Worm (Caenorhabditis elegans) whole organism, L4 larva: ENCODE results near the gene rbm-7.
A peak's percentile ranks its signal among the peaks of the same experiment; 100 is the strongest.

Experiments
- F26F4.8 ChIP-seq: fragments of 200-800 bp; sonication (Bioruptor generic); conservative IDR thresholded peaks from 2 replicates; pipeline ENCODE4 v1.3.6; 2022; ENCODE audit warnings: missing genetic modification characterization, missing compliant biosample characterization
- F37D6.2 ChIP-seq: sonication (generic microtip); optimal IDR thresholded peaks from 2 replicates; lab custom pipeline; 2016; ENCODE audit warnings: mild to moderate bottlenecking, missing genetic modification characterization, missing compliant biosample characterization
- R02D3.7 ChIP-seq: fragments of 150-350 bp; sonication (generic microtip); optimal IDR thresholded peaks from 3 replicates; lab custom pipeline; 2014; ENCODE audit warnings: missing biosample characterization, missing genetic modification characterization
- Y5F2A.4 ChIP-seq: fragments of 200-800 bp; sonication (Bioruptor generic); optimal IDR thresholded peaks from 2 replicates; lab custom pipeline; 2018; ENCODE audit warnings: mild to moderate bottlenecking, missing genetic modification characterization, missing compliant biosample characterization
- ZK337.2 ChIP-seq: fragments of 200-800 bp; sonication (Bioruptor generic); IDR thresholded peaks from 2 replicates; pipeline ENCODE4 v1.3.6; 2022; ENCODE audit warnings: missing genetic modification reagents, missing genetic modification characterization, missing compliant biosample characterization
- aha-1 ChIP-seq: fragments of 150-350 bp; peaks from one replicate; lab custom pipeline; 2014; ENCODE audit warnings: missing biosample characterization, missing genetic modification characterization
- ama-1 ChIP-seq: fragments of 150-350 bp; optimal IDR thresholded peaks from 2 replicates; lab custom pipeline; 2014; ENCODE audit warnings: inconsistent platforms, mixed read lengths
- attf-4 ChIP-seq: sonication (generic microtip); optimal IDR thresholded peaks from 3 replicates; lab custom pipeline; 2017; ENCODE audit warnings: missing biosample characterization, missing genetic modification characterization
- ceh-20 ChIP-seq: fragments of 200-800 bp; sonication (Bioruptor generic); IDR thresholded peaks from 2 replicates; pipeline ENCODE4 v1.3.6; 2022; ENCODE audit warnings: missing genetic modification reagents, missing genetic modification characterization, missing compliant biosample characterization
- ceh-62 ChIP-seq: sonication (generic microtip); optimal IDR thresholded peaks from 2 replicates; lab custom pipeline; 2017; ENCODE audit warnings: missing biosample characterization, missing genetic modification characterization
- ceh-82 ChIP-seq: sonication (generic microtip); optimal IDR thresholded peaks from 2 replicates; lab custom pipeline; 2017; ENCODE audit warnings: missing biosample characterization, missing genetic modification characterization
- daf-12 ChIP-seq: fragments of 150-350 bp; optimal IDR thresholded peaks from 2 replicates; lab custom pipeline; 2014; ENCODE audit warnings: missing biosample characterization, missing genetic modification reagents, missing genetic modification characterization
- daf-16 ChIP-seq, 3 experiments: sonication (generic microtip); optimal IDR thresholded peaks; 2 replicates each; lab custom pipeline; 2016 to 2017; ENCODE audit warnings: missing genetic modification characterization in 3 of 3, missing genetic modification reagents in 3 of 3, mild to moderate bottlenecking in 2 of 3, missing compliant biosample characterization in 2 of 3, missing biosample characterization in 1 of 3, moderate library complexity in 1 of 3
- daf-8 ChIP-seq: fragments of 200-800 bp; sonication (Bioruptor generic); IDR thresholded peaks from 2 replicates; pipeline ENCODE4 v1.3.6; 2022; ENCODE audit warnings: missing genetic modification characterization, missing compliant biosample characterization
- dmd-8 ChIP-seq: fragments of 200-800 bp; sonication (Bioruptor generic); IDR thresholded peaks from 2 replicates; pipeline ENCODE4 v1.3.6; 2022; ENCODE audit warnings: missing genetic modification characterization, missing compliant biosample characterization
- dmd-9 ChIP-seq: fragments of 200-800 bp; sonication (Bioruptor generic); IDR thresholded peaks from 2 replicates; pipeline ENCODE4 v1.3.6; 2022; ENCODE audit warnings: missing genetic modification reagents, missing genetic modification characterization, missing compliant biosample characterization
- dve-1 ChIP-seq: sonication (generic microtip); optimal IDR thresholded peaks from 2 replicates; lab custom pipeline; 2017; ENCODE audit warnings: antibody characterized with exemption, mild to moderate bottlenecking, missing genetic modification characterization, missing compliant biosample characterization; ENCODE audit not compliant: insufficient read depth
- gei-8 ChIP-seq: fragments of 200-800 bp; sonication (Bioruptor generic); optimal IDR thresholded peaks from 2 replicates; lab custom pipeline; 2018; ENCODE audit warnings: mild to moderate bottlenecking, missing genetic modification characterization, missing compliant biosample characterization
- hif-1 ChIP-seq, 2 experiments: sonication (generic microtip); optimal IDR thresholded peaks; 2 replicates each; lab custom pipeline; 2016 to 2017; ENCODE audit warnings: missing compliant biosample characterization in 2 of 2, missing genetic modification characterization in 2 of 2, missing genetic modification reagents in 2 of 2, missing genotype in 2 of 2, mild to moderate bottlenecking in 1 of 2
- hlh-11 ChIP-seq: fragments of 200-800 bp; sonication (Bioruptor generic); optimal IDR thresholded peaks from 2 replicates; lab custom pipeline; 2018; ENCODE audit warnings: mild to moderate bottlenecking, missing genetic modification characterization, missing compliant biosample characterization
- hlh-30 ChIP-seq: sonication (generic microtip); optimal IDR thresholded peaks from 2 replicates; lab custom pipeline; 2017; ENCODE audit warnings: antibody characterized with exemption, mild to moderate bottlenecking, missing genetic modification characterization, missing compliant biosample characterization; ENCODE audit not compliant: insufficient read depth
- hmg-1.1 ChIP-seq: fragments of 200-800 bp; sonication (Bioruptor generic); IDR thresholded peaks from 2 replicates; pipeline ENCODE4 v1.3.6; 2022; ENCODE audit warnings: missing genetic modification reagents, missing genetic modification characterization, missing compliant biosample characterization
- lin-13 ChIP-seq: fragments of 150-350 bp; optimal IDR thresholded peaks from 2 replicates; lab custom pipeline; 2014; ENCODE audit warnings: missing biosample characterization, missing genetic modification reagents, missing genetic modification characterization
- lin-15B ChIP-seq: fragments of 150-350 bp; sonication (generic microtip); optimal IDR thresholded peaks from 3 replicates; lab custom pipeline; 2014; ENCODE audit warnings: missing biosample characterization, missing genetic modification characterization
- lin-38 ChIP-seq: fragments of 200-800 bp; sonication (Bioruptor generic); IDR thresholded peaks from 2 replicates; pipeline ENCODE4 v1.3.6; 2022; ENCODE audit warnings: missing genetic modification reagents, missing genetic modification characterization, missing compliant biosample characterization
- lin-39 ChIP-seq: fragments of 150-350 bp; optimal IDR thresholded peaks from 2 replicates; lab custom pipeline; 2014; ENCODE audit warnings: missing biosample characterization, missing genetic modification reagents, missing genetic modification characterization
- madf-5 ChIP-seq, 2 experiments: fragments of 200-800 bp; sonication (Bioruptor generic); IDR thresholded peaks; 2 replicates each; pipeline ENCODE4 v1.3.6; 2022; ENCODE audit warnings: missing compliant biosample characterization in 2 of 2, missing genetic modification characterization in 2 of 2
- mdt-29 ChIP-seq: fragments of 200-800 bp; sonication (Bioruptor generic); IDR thresholded peaks from 2 replicates; pipeline ENCODE4 v1.3.6; 2022; ENCODE audit warnings: missing genetic modification reagents, missing genetic modification characterization, missing compliant biosample characterization
- mep-1 ChIP-seq: fragments of 150-350 bp; sonication (generic microtip); optimal IDR thresholded peaks from 3 replicates; lab custom pipeline; 2014; ENCODE audit warnings: missing biosample characterization, missing genetic modification characterization
- mxl-3 ChIP-seq: fragments of 200-800 bp; sonication (Bioruptor generic); optimal IDR thresholded peaks from 2 replicates; lab custom pipeline; 2018; ENCODE audit warnings: mild to moderate bottlenecking, missing genetic modification characterization, missing compliant biosample characterization
- nhr-10 ChIP-seq: fragments of 150-350 bp; optimal IDR thresholded peaks from 2 replicates; lab custom pipeline; 2014; ENCODE audit warnings: missing biosample characterization, missing genetic modification characterization
- nhr-102 ChIP-seq: sonication (generic microtip); optimal IDR thresholded peaks from 2 replicates; lab custom pipeline; 2016; ENCODE audit warnings: mild to moderate bottlenecking, missing genetic modification characterization, moderate library complexity, missing compliant biosample characterization
- nhr-111 ChIP-seq: fragments of 200-800 bp; sonication (Bioruptor generic); optimal IDR thresholded peaks from 2 replicates; lab custom pipeline; 2018; ENCODE audit warnings: mild to moderate bottlenecking, missing genetic modification characterization, missing compliant biosample characterization
- nhr-237 ChIP-seq: sonication (generic microtip); optimal IDR thresholded peaks from 2 replicates; lab custom pipeline; 2017; ENCODE audit warnings: missing biosample characterization, missing genetic modification characterization
- nhr-25 ChIP-seq: sonication (generic microtip); optimal IDR thresholded peaks from 2 replicates; lab custom pipeline; 2017; ENCODE audit warnings: missing genetic modification characterization, mild to moderate bottlenecking, missing compliant biosample characterization, antibody characterized with exemption, moderate library complexity, borderline replicate concordance; ENCODE audit not compliant: insufficient read depth
- nhr-28 ChIP-seq: fragments of 150-350 bp; optimal IDR thresholded peaks from 2 replicates; lab custom pipeline; 2014; ENCODE audit warnings: missing biosample characterization, missing genetic modification characterization
- nhr-48 ChIP-seq: sonication (generic microtip); optimal IDR thresholded peaks from 2 replicates; lab custom pipeline; 2016; ENCODE audit warnings: mild to moderate bottlenecking, missing genetic modification characterization, missing compliant biosample characterization
- nhr-76 ChIP-seq: fragments of 150-350 bp; optimal IDR thresholded peaks from 2 replicates; lab custom pipeline; 2014; ENCODE audit warnings: missing biosample characterization, missing genetic modification characterization
- pha-4 ChIP-seq, 2 experiments: fragments of 150-350 bp in 1 of 2; fragments of 200-800 bp in 1 of 2; sonication (Bioruptor generic) in 1 of 2; IDR thresholded peaks in 1 of 2; optimal IDR thresholded peaks in 1 of 2; 2 replicates each; pipeline versions ENCODE4 v1.3.6 to Lab custom; 2014 to 2022; ENCODE audit warnings: missing genetic modification characterization in 2 of 2, missing genetic modification reagents in 2 of 2, missing biosample characterization in 1 of 2, missing compliant biosample characterization in 1 of 2
- pqm-1 ChIP-seq: sonication (generic microtip); optimal IDR thresholded peaks from 2 replicates; lab custom pipeline; 2017; ENCODE audit warnings: missing biosample characterization, missing genetic modification characterization
- rbr-2 ChIP-seq: sonication (generic microtip); optimal IDR thresholded peaks from 2 replicates; lab custom pipeline; 2016; ENCODE audit warnings: missing genotype, missing genetic modification characterization, missing compliant biosample characterization
- saeg-2 ChIP-seq: fragments of 200-800 bp; sonication (Bioruptor generic); IDR thresholded peaks from 2 replicates; pipeline ENCODE4 v1.3.6; 2022; ENCODE audit warnings: missing genetic modification reagents, missing genetic modification characterization, missing compliant biosample characterization
- set-16 ChIP-seq: fragments of 200-800 bp; sonication (Bioruptor generic); IDR thresholded peaks from 2 replicates; pipeline ENCODE4 v1.3.6; 2022; ENCODE audit warnings: missing genetic modification reagents, missing genetic modification characterization, missing compliant biosample characterization
- snpc-1.2 ChIP-seq: fragments of 200-800 bp; sonication (Bioruptor generic); IDR thresholded peaks from 2 replicates; pipeline ENCODE4 v1.3.6; 2022; ENCODE audit warnings: missing genetic modification reagents, missing genetic modification characterization, missing compliant biosample characterization
- spr-1 ChIP-seq: sonication (generic microtip); optimal IDR thresholded peaks from 2 replicates; lab custom pipeline; 2016; ENCODE audit warnings: mild to moderate bottlenecking, missing genetic modification characterization, missing compliant biosample characterization
- tra-1 ChIP-seq: fragments of 200-800 bp; sonication (Bioruptor generic); IDR thresholded peaks from 2 replicates; pipeline ENCODE4 v1.3.6; 2022; ENCODE audit warnings: missing genetic modification reagents, missing genetic modification characterization, missing compliant biosample characterization
- vab-7 ChIP-seq: fragments of 200-800 bp; sonication (Bioruptor generic); IDR thresholded peaks from 2 replicates; pipeline ENCODE4 v1.3.6; 2022; ENCODE audit warnings: missing genetic modification reagents, missing genetic modification characterization, missing compliant biosample characterization
- zag-1 ChIP-seq: fragments of 150-350 bp; optimal IDR thresholded peaks from 2 replicates; lab custom pipeline; 2014; ENCODE audit warnings: missing biosample characterization, missing genetic modification characterization
- zfp-2 ChIP-seq: sonication (generic microtip); optimal IDR thresholded peaks from 2 replicates; lab custom pipeline; 2016; ENCODE audit warnings: mild to moderate bottlenecking, missing genetic modification characterization, missing compliant biosample characterization
- zip-11 ChIP-seq: fragments of 200-800 bp; sonication (Bioruptor generic); IDR thresholded peaks from 2 replicates; pipeline ENCODE4 v1.3.6; 2022; ENCODE audit warnings: missing genetic modification characterization, missing compliant biosample characterization
- zip-2 ChIP-seq: fragments of 150-350 bp; optimal IDR thresholded peaks from 2 replicates; lab custom pipeline; 2014; ENCODE audit warnings: missing biosample characterization, missing genetic modification characterization
- ztf-7 ChIP-seq: fragments of 150-350 bp; optimal IDR thresholded peaks from 2 replicates; lab custom pipeline; 2014; ENCODE audit warnings: missing biosample characterization, missing genetic modification characterization

The rbm-7 gene

DNA sequence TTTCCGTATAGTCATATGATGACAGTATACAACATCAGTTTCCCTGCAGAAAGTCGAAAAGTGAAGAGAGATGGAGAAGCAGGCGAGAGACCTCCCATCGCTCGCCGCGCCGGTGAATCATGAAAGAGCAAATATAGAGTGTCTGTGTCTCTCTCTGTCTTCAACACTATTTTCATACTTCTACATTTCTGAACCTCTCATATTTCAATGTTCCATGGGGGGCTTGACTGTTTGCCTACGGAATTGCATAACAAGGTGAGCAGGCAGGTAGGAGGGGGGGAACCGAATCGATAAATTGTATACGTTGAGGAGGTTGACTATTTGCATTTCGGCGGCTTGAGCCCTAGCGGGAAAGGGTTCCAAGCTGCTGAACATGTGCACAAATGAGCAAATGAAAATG lies 11.8 kb downstream of the rbm-7 start (continued):
- no peak for TF ChIP-seq ceh-82 (tag; lab: Kevin White, UChicago)
- no peak for TF ChIP-seq tra-1 (GFP tag; lab: Robert Waterston, UW)
- no peak for TF ChIP-seq vab-7 (GFP tag; lab: Robert Waterston, UW)
- TF ChIP-seq lin-39 (tag; lab: Kevin White, UChicago): no peak
- no peak for TF ChIP-seq ZK337.2 (GFP tag; lab: Robert Waterston, UW)
- TF ChIP-seq attf-4: no peak
- TF ChIP-seq saeg-2 (GFP tag; lab: Robert Waterston, UW): no peak
- no peak for TF ChIP-seq zfp-2
- TF ChIP-seq zag-1: no peak
- peak; percentile 38 for TF ChIP-seq nhr-28 (tag; lab: Kevin White, UChicago)
- TF ChIP-seq zip-11: no peak
- TF ChIP-seq nhr-102 (tag; lab: Kevin White, UChicago): no peak
- no peak for TF ChIP-seq dmd-8
- TF ChIP-seq hmg-1.1 (GFP tag; lab: Robert Waterston, UW): no peak
- TF ChIP-seq lin-38: no peak
- TF ChIP-seq zip-2 (tag; lab: Kevin White, UChicago): no peak
- TF ChIP-seq spr-1 (tag; lab: Kevin White, UChicago): no peak
- TF ChIP-seq nhr-76 (tag; lab: Kevin White, UChicago): no peak
- TF ChIP-seq Y5F2A.4 (GFP tag; lab: Kevin White, UChicago): no peak
- no peak for TF ChIP-seq mxl-3 (GFP tag; lab: Kevin White, UChicago)
- peak; percentile 79 for TF ChIP-seq dve-1
- no peak for TF ChIP-seq daf-8 (GFP tag; lab: Robert Waterston, UW)
- TF ChIP-seq F37D6.2: no peak
- TF ChIP-seq nhr-10: no peak
- no peak for TF ChIP-seq R02D3.7 (tag; lab: Kevin White, UChicago)
- TF ChIP-seq gei-8 (GFP tag; lab: Kevin White, UChicago): no peak
- TF ChIP-seq ceh-20 (GFP tag; lab: Robert Waterston, UW): no peak
- TF ChIP-seq ztf-7 (tag; lab: Kevin White, UChicago): peak; percentile 61
- no peak for TF ChIP-seq F26F4.8 (GFP tag; lab: Robert Waterston, UW)
- TF ChIP-seq ama-1 (lab: Kevin White, UChicago): peak; percentile 6
- TF ChIP-seq lin-15B (tag; lab: Kevin White, UChicago): no peak
- no peak for TF ChIP-seq nhr-237 (tag; lab: Kevin White, UChicago)
- TF ChIP-seq mep-1 (tag; lab: Kevin White, UChicago): peak; percentile 56
- no peak for TF ChIP-seq daf-16 (GFP tag; optimal IDR thresholded peaks at IDR 0.05; lab: Kevin White, UChicago)
- TF ChIP-seq daf-16 (tag; optimal IDR thresholded peaks at IDR 0.05; lab: Kevin White, UChicago): peak; percentile 82
- TF ChIP-seq dmd-9: no peak
- TF ChIP-seq nhr-48: no peak
- TF ChIP-seq hlh-30 (tag; lab: Kevin White, UChicago): peak; percentile 52
- no peak for TF ChIP-seq aha-1 (tag; lab: Kevin White, UChicago)
- no peak for TF ChIP-seq lin-13 (GFP tag; lab: Kevin White, UChicago)
- no peak for TF ChIP-seq daf-12
- TF ChIP-seq hif-1 (tag; optimal IDR thresholded peaks at IDR 0.05; lab: Kevin White, UChicago): no peak
- no peak for TF ChIP-seq pqm-1 (tag; lab: Kevin White, UChicago)
- no peak for TF ChIP-seq ceh-62 (tag; lab: Kevin White, UChicago)
- no peak for TF ChIP-seq mdt-29
- no peak for TF ChIP-seq snpc-1.2 (GFP tag; lab: Robert Waterston, UW)
- TF ChIP-seq nhr-111 (GFP tag; lab: Kevin White, UChicago): no peak
- no peak for TF ChIP-seq madf-5 (GFP tag; IDR thresholded peaks at IDR 0.05; lab: Robert Waterston, UW)
- peak; percentile 68 for TF ChIP-seq hlh-11 (tag; lab: Kevin White, UChicago)
- no peak for TF ChIP-seq pha-4 (GFP tag; IDR thresholded peaks at IDR 0.05; lab: Robert Waterston, UW)
- TF ChIP-seq pha-4 (tag; optimal IDR thresholded peaks at IDR 0.05; lab: Kevin White, UChicago): peak; percentile 75
- no peak for TF ChIP-seq nhr-25 (tag; lab: Kevin White, UChicago)
- TF ChIP-seq rbr-2 (tag; lab: Kevin White, UChicago): no peak
- TF ChIP-seq set-16 (GFP tag; lab: Robert Waterston, UW): no peak
